Worm (Caenorhabditis elegans) whole organism, L4/young adult: ENCODE results near the gene citk-2.

ENCODE experiments used
- W03F9.2 ChIP-seq: fragments of 150-350 bp; optimal IDR thresholded peaks from 2 replicates; lab custom pipeline; 2014; ENCODE audit warnings: missing biosample characterization, missing genetic modification characterization
- dao-5 ChIP-seq: sonication (generic microtip); optimal IDR thresholded peaks from 2 replicates; lab custom pipeline; 2016; ENCODE audit warnings: missing genotype, missing genetic modification characterization, moderate library complexity, missing compliant biosample characterization
- him-1 ChIP-seq: sonication (generic microtip); optimal IDR thresholded peaks from 2 replicates; lab custom pipeline; 2016; ENCODE audit warnings: missing genotype, missing genetic modification reagents, missing genetic modification characterization, missing compliant biosample characterization

The citk-2 gene

ce11 chrII:5014399-5014798, 15.1 kb downstream of the citk-2 start, which contains the start of gene F59A6.2:
F59A6.2 (plus strand) TSS chrII:5014699.
- no peak for TF ChIP-seq him-1 (tag; lab: Kevin White, UChicago)
- TF ChIP-seq dao-5 (tag; lab: Kevin White, UChicago) = no peak
- no peak for TF ChIP-seq W03F9.2 (tag; lab: Kevin White, UChicago)

- no peak for TF ChIP-seq him-1 (tag; lab: Kevin White, UChicago)
- no peak for TF ChIP-seq dao-5 (tag; lab: Kevin White, UChicago)
- TF ChIP-seq W03F9.2 (tag; lab: Kevin White, UChicago) = no peak
Observed at ce11 chrII:5016144-5016543, 16.8 kb downstream of the citk-2 start.

- TF ChIP-seq dao-5 (tag; lab: Kevin White, UChicago) (no peak), him-1 (tag; lab: Kevin White, UChicago) (peak; percentile 12), W03F9.2 (tag; lab: Kevin White, UChicago) (peak; percentile 45)
Observed at ce11 chrII:5016977-5017585, 17.8 kb downstream of the citk-2 start.

- TF ChIP-seq dao-5 (tag; lab: Kevin White, UChicago) (no peak), W03F9.2 (tag; lab: Kevin White, UChicago) (no peak), him-1 (tag; lab: Kevin White, UChicago) (no peak)
Observed at ce11 chrII:5018578-5018977, 19.3 kb downstream of the citk-2 start.

- TF ChIP-seq W03F9.2 (tag; lab: Kevin White, UChicago) = no peak
- no peak for TF ChIP-seq dao-5 (tag; lab: Kevin White, UChicago)
- TF ChIP-seq him-1 (tag; lab: Kevin White, UChicago) = no peak
Observed at ce11 chrII:5019389-5020108, 20.2 kb downstream of the citk-2 start.

- TF ChIP-seq W03F9.2 (tag; lab: Kevin White, UChicago) (no peak), dao-5 (tag; lab: Kevin White, UChicago) (no peak), him-1 (tag; lab: Kevin White, UChicago) (no peak)
Observed at ce11 chrII:5020513-5021081, 21.3 kb downstream of the citk-2 start.

- TF ChIP-seq him-1 (tag; lab: Kevin White, UChicago) (no peak), W03F9.2 (tag; lab: Kevin White, UChicago) (no peak), dao-5 (tag; lab: Kevin White, UChicago) (no peak)
Observed at ce11 chrII:5021518-5021917, 22.2 kb downstream of the citk-2 start.

ce11 chrII:5022381-5022855, 23.1 kb downstream of the citk-2 start, which contains the start of the genes nsy-1 and F59A6.13:
nsy-1 (plus strand) TSS chrII:5022757.
F59A6.13 (plus strand) TSS chrII:5022805.
- TF ChIP-seq him-1 (tag; lab: Kevin White, UChicago) (no peak), dao-5 (tag; lab: Kevin White, UChicago) (no peak), W03F9.2 (tag; lab: Kevin White, UChicago) (no peak)

ce11 chrII:5027952-5028351, 28.6 kb downstream of the citk-2 start:
- no peak for TF ChIP-seq dao-5 (tag; lab: Kevin White, UChicago)
- no peak for TF ChIP-seq W03F9.2 (tag; lab: Kevin White, UChicago)
- TF ChIP-seq him-1 (tag; lab: Kevin White, UChicago) = no peak

ce11 chrII:5031612-5032011, 32.3 kb downstream of the citk-2 start, which contains the start of gene wdr-83:
wdr-83 (minus strand) TSS chrII:5031712.
- TF ChIP-seq him-1 (tag; lab: Kevin White, UChicago) (no peak), W03F9.2 (tag; lab: Kevin White, UChicago) (no peak), dao-5 (tag; lab: Kevin White, UChicago) (no peak)

- TF ChIP-seq W03F9.2 (tag; lab: Kevin White, UChicago) = no peak
- TF ChIP-seq him-1 (tag; lab: Kevin White, UChicago) = peak; percentile 54
- peak; percentile 59 for TF ChIP-seq dao-5 (tag; lab: Kevin White, UChicago)
Observed at ce11 chrII:5032669-5033068, 33.3 kb downstream of the citk-2 start.

- no peak for TF ChIP-seq him-1 (tag; lab: Kevin White, UChicago)
- TF ChIP-seq W03F9.2 (tag; lab: Kevin White, UChicago) = no peak
- no peak for TF ChIP-seq dao-5 (tag; lab: Kevin White, UChicago)
Observed at ce11 chrII:5033935-5034334, 34.6 kb downstream of the citk-2 start, which contains the start of gene F33G12.3. F33G12.3 (minus strand) TSS chrII:5034035.

- TF ChIP-seq W03F9.2 (tag; lab: Kevin White, UChicago) (no peak), him-1 (tag; lab: Kevin White, UChicago) (no peak), dao-5 (tag; lab: Kevin White, UChicago) (no peak)
Observed at ce11 chrII:5036128-5036527, 36.8 kb downstream of the citk-2 start, which contains the start of gene lrr-1. lrr-1 (minus strand) TSS chrII:5036439.
